Worm (Caenorhabditis elegans): Measurements from ENCODE around the gene ttr-16.

ttr-16 gene

DNA sequence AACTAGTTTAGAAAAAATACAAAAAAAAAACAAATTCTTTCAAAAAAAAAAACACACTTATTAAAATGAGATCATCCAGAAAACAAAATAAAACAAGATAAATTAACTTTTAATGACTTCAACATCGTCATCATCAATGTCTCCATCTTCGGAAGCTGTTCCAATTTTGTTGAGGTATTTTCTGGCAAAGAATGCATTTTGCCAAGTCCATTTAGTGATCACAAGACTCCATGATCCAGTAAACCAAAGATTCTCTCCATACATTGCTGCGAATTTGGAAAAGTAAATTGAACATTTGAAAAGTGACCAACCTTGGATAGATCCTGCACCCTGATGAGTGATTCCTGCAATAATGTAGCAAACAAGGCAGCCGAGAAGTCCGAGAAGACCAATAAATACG is 33.8 kb downstream of the ttr-16 start:
- TF ChIP-seq mab-5 (tag; optimal IDR thresholded peaks at IDR 0.05): no peak
- TF ChIP-seq unc-62 (GFP tag; optimal IDR thresholded peaks at IDR 0.05): no peak
- TF ChIP-seq nhr-28 (tag; optimal IDR thresholded peaks at IDR 0.05): no peak
- no peak for TF ChIP-seq lsy-2 (tag; optimal IDR thresholded peaks at IDR 0.05)
- no peak for TF ChIP-seq snpc-4 (tag; optimal IDR thresholded peaks at IDR 0.05)
- no peak for TF ChIP-seq ztf-11 (tag; optimal IDR thresholded peaks at IDR 0.05)
- TF ChIP-seq ham-2 (GFP tag; optimal IDR thresholded peaks at IDR 0.05): no peak
- no peak for TF ChIP-seq pha-4 (tag; optimal IDR thresholded peaks at IDR 0.05)
- no peak for TF ChIP-seq unc-39 (tag; optimal IDR thresholded peaks at IDR 0.05)
- TF ChIP-seq nhr-237 (tag; optimal IDR thresholded peaks at IDR 0.05): no peak
- TF ChIP-seq sptf-1 (tag; optimal IDR thresholded peaks at IDR 0.05): no peak
- no peak for TF ChIP-seq nhr-76 (tag; optimal IDR thresholded peaks at IDR 0.05)
- no peak for TF ChIP-seq tbx-8 (GFP tag; optimal IDR thresholded peaks at IDR 0.05)

DNA sequence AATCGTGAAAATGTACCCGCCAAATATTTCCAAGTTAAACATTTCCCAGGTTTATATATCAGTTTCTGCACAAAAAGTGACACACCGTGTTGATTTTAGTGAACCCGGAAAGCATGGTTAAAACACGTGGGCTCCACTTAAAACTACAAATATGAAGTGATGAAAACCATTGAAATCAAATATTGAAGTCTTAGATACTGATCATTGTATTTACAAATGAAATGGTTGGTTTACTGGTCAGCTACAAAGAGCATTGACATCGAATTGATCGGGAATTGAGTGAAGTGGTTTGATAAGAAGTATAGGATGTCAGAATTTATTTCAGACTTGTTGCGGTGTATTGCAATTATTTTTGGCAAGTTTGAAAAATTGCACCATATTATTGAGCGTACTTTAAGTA is 34.5 kb downstream of the ttr-16 start, which contains the start of gene hrg-5:
TSS of gene hrg-5 (minus strand) at position 17 of the 400 bp plus-strand sequence.
- TF ChIP-seq lin-32 (GFP tag; optimal IDR thresholded peaks at IDR 0.05): no peak
- TF ChIP-seq flh-1 (GFP tag; optimal IDR thresholded peaks at IDR 0.05): no peak

DNA sequence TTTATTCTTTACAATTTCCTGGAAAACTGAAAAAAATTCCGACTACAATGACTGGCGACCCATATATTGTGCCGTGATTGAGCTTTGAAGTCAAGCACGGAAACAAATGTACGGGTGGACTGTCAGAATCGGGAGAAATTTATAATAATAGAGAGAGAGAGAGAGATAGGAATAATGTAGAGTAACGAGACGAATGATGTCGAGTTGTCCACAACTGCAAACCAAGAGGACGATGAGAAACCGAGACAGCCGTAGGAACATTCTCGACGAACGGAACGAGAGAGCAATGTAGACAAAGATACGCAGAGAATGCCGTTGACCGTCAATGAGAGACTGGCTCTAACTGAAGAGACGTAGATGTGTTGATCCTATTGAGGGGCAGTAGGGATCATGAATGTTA is 36.4 kb downstream of the ttr-16 start:
- TF ChIP-seq pha-4 (tag; optimal IDR thresholded peaks at IDR 0.05) (peak; percentile 97), tbx-8 (GFP tag; optimal IDR thresholded peaks at IDR 0.05) (no peak), nhr-28 (tag; optimal IDR thresholded peaks at IDR 0.05) (no peak), mep-1 (tag; optimal IDR thresholded peaks at IDR 0.05) (peak; percentile 80), nhr-2 (tag; optimal IDR thresholded peaks at IDR 0.05) (no peak), ces-1 (GFP tag; optimal IDR thresholded peaks at IDR 0.05) (peak; percentile 72), bed-3 (GFP tag; optimal IDR thresholded peaks at IDR 0.05) (no peak), hlh-1 (tag; optimal IDR thresholded peaks at IDR 0.05) (peak; percentile 6), lin-13 (tag; optimal IDR thresholded peaks at IDR 0.05) (peak; percentile 90), elt-3 (tag; optimal IDR thresholded peaks at IDR 0.05) (peak; percentile 38), elt-1 (tag; optimal IDR thresholded peaks at IDR 0.05; ENCODE audit: borderline replicate concordance, insufficient read depth) (peak; percentile 72), flh-1 (GFP tag; optimal IDR thresholded peaks at IDR 0.05) (no peak), lin-32 (GFP tag; optimal IDR thresholded peaks at IDR 0.05) (peak; percentile 5), unc-62 (GFP tag; optimal IDR thresholded peaks at IDR 0.05) (peak; percentile 98), ztf-11 (tag; optimal IDR thresholded peaks at IDR 0.05) (no peak), ham-2 (GFP tag; optimal IDR thresholded peaks at IDR 0.05) (no peak), ceh-39 (tag; optimal IDR thresholded peaks at IDR 0.05) (peak; percentile 69), nhr-12 (tag; optimal IDR thresholded peaks at IDR 0.05) (no peak), mls-2 (tag; optimal IDR thresholded peaks at IDR 0.05) (peak; percentile 84), lsy-2 (tag; optimal IDR thresholded peaks at IDR 0.05) (peak; percentile 71), drap-1 (GFP tag; optimal IDR thresholded peaks at IDR 0.05) (peak; percentile 1), M03D4.4 (tag; optimal IDR thresholded peaks at IDR 0.05) (peak; percentile 23), unc-120 (tag; optimal IDR thresholded peaks at IDR 0.05; ENCODE audit: poor library complexity, severe bottlenecking) (peak; percentile 42), ceh-43 (GFP tag; optimal IDR thresholded peaks at IDR 0.05) (no peak), cnd-1 (tag; optimal IDR thresholded peaks at IDR 0.05) (peak; percentile 35)

DNA sequence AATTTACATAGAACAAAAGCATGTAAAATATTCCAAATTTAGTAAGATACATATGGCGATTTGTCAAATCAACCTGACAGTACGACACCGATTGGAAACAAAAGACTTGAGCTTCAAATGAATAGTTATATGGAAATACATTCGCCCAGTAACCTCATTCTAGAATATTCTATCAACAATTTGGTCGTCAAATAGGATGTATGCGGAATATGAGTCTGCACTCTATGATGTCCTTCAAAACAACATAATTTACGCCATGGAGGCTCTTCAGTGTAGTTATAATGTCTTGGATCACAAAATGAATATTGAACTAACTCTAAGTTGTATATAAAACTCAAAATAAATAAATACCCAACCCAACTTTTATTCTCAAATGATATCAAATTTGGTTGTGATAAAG is 37.3 kb downstream of the ttr-16 start:
- peak; percentile 35 for TF ChIP-seq ceh-39 (tag; optimal IDR thresholded peaks at IDR 0.05)
- TF ChIP-seq mab-5 (tag; optimal IDR thresholded peaks at IDR 0.05): no peak
- TF ChIP-seq pha-4 (tag; optimal IDR thresholded peaks at IDR 0.05): peak; percentile 7
- no peak for TF ChIP-seq nhr-237 (tag; optimal IDR thresholded peaks at IDR 0.05)
- no peak for TF ChIP-seq snpc-4 (tag; optimal IDR thresholded peaks at IDR 0.05)
- no peak for TF ChIP-seq nhr-28 (tag; optimal IDR thresholded peaks at IDR 0.05)
- no peak for TF ChIP-seq unc-62 (GFP tag; optimal IDR thresholded peaks at IDR 0.05)
- TF ChIP-seq ces-1 (GFP tag; optimal IDR thresholded peaks at IDR 0.05): peak; percentile 44
- TF ChIP-seq unc-120 (tag; optimal IDR thresholded peaks at IDR 0.05; ENCODE audit: poor library complexity, severe bottlenecking): no peak
- no peak for TF ChIP-seq mls-2 (tag; optimal IDR thresholded peaks at IDR 0.05)

DNA sequence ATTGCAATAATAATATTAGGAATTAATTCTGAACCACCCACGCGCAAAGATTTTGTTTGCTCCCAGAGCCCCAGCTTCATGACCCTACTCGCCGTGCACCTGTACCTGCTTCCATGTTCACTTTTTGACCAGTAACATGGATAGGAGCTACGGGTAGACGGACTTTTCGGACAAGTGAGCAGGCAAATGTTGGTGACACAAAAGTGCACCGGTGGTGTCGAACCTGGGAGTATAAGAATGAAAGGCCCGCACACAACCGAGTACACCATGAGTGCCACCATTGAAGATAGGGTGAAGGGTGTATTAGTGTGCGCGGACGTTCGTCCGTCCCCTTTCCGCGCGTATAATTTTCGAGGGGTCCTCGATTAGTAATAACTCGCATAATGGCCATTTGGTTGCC is 38.0 kb downstream of the ttr-16 start:
- TF ChIP-seq nhr-76 (tag; optimal IDR thresholded peaks at IDR 0.05): peak; percentile 76
- TF ChIP-seq mep-1 (tag; optimal IDR thresholded peaks at IDR 0.05): peak; percentile 96
- TF ChIP-seq mls-2 (tag; optimal IDR thresholded peaks at IDR 0.05): peak; percentile 100
- peak; percentile 91 for TF ChIP-seq lin-13 (tag; optimal IDR thresholded peaks at IDR 0.05)
- peak; percentile 79 for TF ChIP-seq hlh-1 (tag; optimal IDR thresholded peaks at IDR 0.05)
- TF ChIP-seq ceh-39 (tag; optimal IDR thresholded peaks at IDR 0.05): peak; percentile 89
- TF ChIP-seq blmp-1 (tag; optimal IDR thresholded peaks at IDR 0.05): no peak
- peak; percentile 87 for TF ChIP-seq nhr-2 (tag; optimal IDR thresholded peaks at IDR 0.05)
- peak; percentile 95 for TF ChIP-seq flh-1 (GFP tag; optimal IDR thresholded peaks at IDR 0.05)
- TF ChIP-seq mab-5 (tag; optimal IDR thresholded peaks at IDR 0.05): peak; percentile 76
- peak; percentile 100 for TF ChIP-seq ceh-83 (GFP tag; optimal IDR thresholded peaks at IDR 0.05)
- peak; percentile 99 for TF ChIP-seq drap-1 (GFP tag; optimal IDR thresholded peaks at IDR 0.05)
- TF ChIP-seq ham-2 (GFP tag; optimal IDR thresholded peaks at IDR 0.05): peak; percentile 95
- TF ChIP-seq elt-1 (tag; optimal IDR thresholded peaks at IDR 0.05; ENCODE audit: borderline replicate concordance, insufficient read depth): peak; percentile 2
- peak; percentile 99 for TF ChIP-seq M03D4.4 (tag; optimal IDR thresholded peaks at IDR 0.05)
- TF ChIP-seq nhr-28 (tag; optimal IDR thresholded peaks at IDR 0.05): peak; percentile 84
- TF ChIP-seq unc-120 (tag; optimal IDR thresholded peaks at IDR 0.05; ENCODE audit: poor library complexity, severe bottlenecking): peak; percentile 99
- TF ChIP-seq zip-8 (tag; optimal IDR thresholded peaks at IDR 0.05): no peak
- peak; percentile 48 for TF ChIP-seq lsy-2 (tag; optimal IDR thresholded peaks at IDR 0.05)
- peak; percentile 88 for TF ChIP-seq unc-39 (tag; optimal IDR thresholded peaks at IDR 0.05)
- peak; percentile 96 for TF ChIP-seq ceh-43 (GFP tag; optimal IDR thresholded peaks at IDR 0.05)
- TF ChIP-seq nhr-12 (tag; optimal IDR thresholded peaks at IDR 0.05): peak; percentile 97
- peak; percentile 98 for TF ChIP-seq sem-2 (GFP tag; optimal IDR thresholded peaks at IDR 0.05)
- TF ChIP-seq ces-1 (GFP tag; optimal IDR thresholded peaks at IDR 0.05): peak; percentile 58
- peak; percentile 5 for TF ChIP-seq elt-3 (tag; optimal IDR thresholded peaks at IDR 0.05)
- peak; percentile 99 for TF ChIP-seq cnd-1 (tag; optimal IDR thresholded peaks at IDR 0.05)
- TF ChIP-seq nhr-237 (tag; optimal IDR thresholded peaks at IDR 0.05): no peak
- peak; percentile 98 for TF ChIP-seq tbx-8 (GFP tag; optimal IDR thresholded peaks at IDR 0.05)
- peak; percentile 93 for TF ChIP-seq pha-4 (tag; optimal IDR thresholded peaks at IDR 0.05)
- TF ChIP-seq ztf-11 (tag; optimal IDR thresholded peaks at IDR 0.05): peak; percentile 93
- peak; percentile 95 for TF ChIP-seq bed-3 (GFP tag; optimal IDR thresholded peaks at IDR 0.05)
- peak; percentile 88 for TF ChIP-seq unc-62 (GFP tag; optimal IDR thresholded peaks at IDR 0.05)
- peak; percentile 98 for TF ChIP-seq lin-32 (GFP tag; optimal IDR thresholded peaks at IDR 0.05)

All from whole organism, mixed stage, embryonic.